Worm (Caenorhabditis elegans) whole organism, L2 larva: ENCODE data around the gene K10B2.4.

Experiments used
- aly-2 ChIP-seq: fragments of 150-350 bp; optimal IDR thresholded peaks from 2 replicates; lab custom pipeline; 2014; ENCODE audit warnings: missing biosample characterization, missing genetic modification characterization
- lin-11 ChIP-seq: fragments of 150-350 bp; sonication (generic microtip); optimal IDR thresholded peaks from 2 replicates; lab custom pipeline; 2014; ENCODE audit warnings: missing biosample characterization, missing genetic modification characterization, inconsistent platforms, mixed read lengths
- lin-13 ChIP-seq: fragments of 150-350 bp; optimal IDR thresholded peaks from 2 replicates; lab custom pipeline; 2014; ENCODE audit warnings: missing biosample characterization, missing genetic modification reagents, missing genetic modification characterization
- unc-39 ChIP-seq: fragments of 150-350 bp; optimal IDR thresholded peaks from 2 replicates; lab custom pipeline; 2014; ENCODE audit warnings: missing biosample characterization, missing genetic modification characterization
- ztf-11 ChIP-seq: sonication (generic microtip); optimal IDR thresholded peaks from 2 replicates; lab custom pipeline; 2017; ENCODE audit warnings: missing biosample characterization, missing genetic modification characterization

DNA sequence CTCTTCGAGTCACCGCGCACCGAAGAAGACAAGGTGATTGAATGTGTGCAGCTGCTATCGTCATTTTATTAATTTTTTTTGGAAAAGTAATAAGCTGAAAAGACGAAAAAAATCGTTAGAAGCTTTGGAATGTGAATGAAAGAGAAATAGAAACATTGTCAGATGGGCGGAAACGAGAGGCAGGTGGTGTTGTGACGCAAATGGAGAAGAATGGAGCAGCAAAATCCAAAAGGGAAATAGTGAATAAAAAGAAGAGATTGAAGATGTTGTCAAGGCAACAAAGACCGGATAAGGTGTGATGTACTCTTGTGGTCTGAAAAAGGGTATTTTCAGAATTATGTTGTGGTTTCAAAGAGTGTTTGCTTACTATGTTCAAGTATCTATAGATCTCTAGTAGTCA lies 18.3 kb downstream of the K10B2.4 start:
- no peak for TF ChIP-seq lin-11 (tag; lab: Kevin White, UChicago)
- no peak for TF ChIP-seq lin-13 (GFP tag; lab: Kevin White, UChicago)
- TF ChIP-seq ztf-11 (tag; lab: Kevin White, UChicago): no peak
- no peak for TF ChIP-seq unc-39 (tag; lab: Kevin White, UChicago)
- TF ChIP-seq aly-2 (tag; lab: Kevin White, UChicago): no peak
